Fruit fly (Drosophila melanogaster) whole organism, prepupa: Measurements from ENCODE around the gene CG46311.
A peak's percentile ranks its signal among the peaks of the same experiment; 100 is the strongest.

Source experiments
- Blimp-1 ChIP-seq: fragments of 200-800 bp; sonication (Bioruptor generic); optimal IDR thresholded peaks from 3 replicates; lab custom pipeline; 2017; ENCODE audit warnings: missing biosample characterization, missing genetic modification characterization, mild to moderate bottlenecking, moderate library complexity, missing genetic modification reagents
- CG10631 ChIP-seq: fragments of 200-800 bp; sonication (Bioruptor generic); optimal IDR thresholded peaks from 2 replicates; lab custom pipeline; 2016; ENCODE audit warnings: missing biosample characterization, missing genetic modification characterization
- CG10669 ChIP-seq: fragments of 200-800 bp; sonication (Bioruptor generic); optimal IDR thresholded peaks from 3 replicates; lab custom pipeline; 2018; ENCODE audit warnings: missing biosample characterization, mild to moderate bottlenecking, missing genetic modification characterization, moderate library complexity
- CG11762 ChIP-seq: fragments of 200-800 bp; sonication (Bioruptor generic); optimal IDR thresholded peaks from 3 replicates; lab custom pipeline; 2016; ENCODE audit warnings: missing biosample characterization, missing genetic modification characterization; ENCODE audit not compliant: insufficient read depth
- CG15336 ChIP-seq: fragments of 200-800 bp; sonication (Bioruptor generic); IDR thresholded peaks from 2 replicates; pipeline ENCODE4 v1.3.6; 2022; ENCODE audit warnings: missing biosample characterization, missing genetic modification characterization
- CG1621 ChIP-seq: fragments of 200-800 bp; sonication (Bioruptor generic); optimal IDR thresholded peaks from 3 replicates; lab custom pipeline; 2018; ENCODE audit warnings: missing biosample characterization, mild to moderate bottlenecking, missing genetic modification characterization
- CG3032 ChIP-seq: fragments of 200-800 bp; optimal IDR thresholded peaks from 2 replicates; lab custom pipeline; 2019; ENCODE audit warnings: missing biosample characterization, mild to moderate bottlenecking, missing genetic modification characterization, moderate library complexity
- CG31627 ChIP-seq: fragments of 200-800 bp; sonication (Bioruptor generic); optimal IDR thresholded peaks from 3 replicates; lab custom pipeline; 2016; ENCODE audit warnings: missing biosample characterization, missing genetic modification characterization
- CG32006 ChIP-seq: fragments of 200-800 bp; sonication (Bioruptor generic); optimal IDR thresholded peaks from 3 replicates; lab custom pipeline; 2017; ENCODE audit warnings: missing biosample characterization, mild to moderate bottlenecking, missing genetic modification characterization
- CG34406 ChIP-seq: fragments of 200-800 bp; sonication (Bioruptor generic); optimal IDR thresholded peaks from 3 replicates; lab custom pipeline; 2016; ENCODE audit warnings: missing biosample characterization, missing genetic modification characterization
- CG3919 ChIP-seq: fragments of 200-800 bp; sonication (Bioruptor generic); optimal IDR thresholded peaks from 3 replicates; lab custom pipeline; 2016; ENCODE audit warnings: missing biosample characterization, missing genetic modification characterization
- CG4318 ChIP-seq: fragments of 200-800 bp; sonication (Bioruptor generic); optimal IDR thresholded peaks from 3 replicates; lab custom pipeline; 2017; ENCODE audit warnings: missing biosample characterization, mild to moderate bottlenecking, missing genetic modification characterization
- CG6163 ChIP-seq: fragments of 200-800 bp; sonication (Bioruptor generic); IDR thresholded peaks from 3 replicates; pipeline ENCODE4 v1.3.6; 2022; ENCODE audit warnings: missing biosample characterization, missing genetic modification characterization
- CG6276 ChIP-seq: fragments of 200-800 bp; sonication (Bioruptor generic); optimal IDR thresholded peaks from 2 replicates; lab custom pipeline; 2017; ENCODE audit warnings: missing biosample characterization, mild to moderate bottlenecking, missing genetic modification characterization
- CG6792 ChIP-seq: fragments of 200-800 bp; sonication (Bioruptor generic); optimal IDR thresholded peaks from 3 replicates; lab custom pipeline; 2016; ENCODE audit warnings: missing biosample characterization, missing genetic modification characterization
- CG6808 ChIP-seq: fragments of 200-800 bp; sonication (Bioruptor generic); optimal IDR thresholded peaks from 3 replicates; lab custom pipeline; 2017; ENCODE audit warnings: missing biosample characterization, missing genetic modification characterization, mild to moderate bottlenecking, moderate library complexity, missing genetic modification reagents
- CG6854 ChIP-seq: fragments of 200-800 bp; sonication (Bioruptor generic); optimal IDR thresholded peaks from 2 replicates; lab custom pipeline; 2017; ENCODE audit warnings: missing biosample characterization, mild to moderate bottlenecking, missing genetic modification characterization
- CG8119 ChIP-seq: fragments of 200-800 bp; sonication (Bioruptor generic); IDR thresholded peaks from 3 replicates; pipeline ENCODE4 v1.3.6; 2022; ENCODE audit warnings: missing biosample characterization, missing genetic modification characterization
- CG8319 ChIP-seq: fragments of 200-800 bp; sonication (Bioruptor generic); optimal IDR thresholded peaks from 3 replicates; lab custom pipeline; 2016; ENCODE audit warnings: missing biosample characterization, missing genetic modification characterization
- CG8632 ChIP-seq: fragments of 200-800 bp; sonication (Bioruptor generic); optimal IDR thresholded peaks from 3 replicates; lab custom pipeline; 2016; ENCODE audit warnings: missing biosample characterization, missing genetic modification characterization
- CG9139 ChIP-seq: fragments of 200-800 bp; sonication (Bioruptor generic); optimal IDR thresholded peaks from 3 replicates; lab custom pipeline; 2017; ENCODE audit warnings: missing biosample characterization, mild to moderate bottlenecking, missing genetic modification characterization
- Eip75B ChIP-seq: fragments of 200-800 bp; sonication (Bioruptor generic); optimal IDR thresholded peaks from 3 replicates; lab custom pipeline; 2016; ENCODE audit warnings: missing biosample characterization, missing genetic modification characterization
- Eip78C ChIP-seq: fragments of 200-800 bp; sonication (Bioruptor generic); peaks from one replicate; lab custom pipeline; 2016; ENCODE audit warnings: missing biosample characterization, missing genetic modification characterization
- Ets21C ChIP-seq: fragments of 200-800 bp; sonication (Bioruptor generic); optimal IDR thresholded peaks from 3 replicates; lab custom pipeline; 2016; ENCODE audit warnings: missing biosample characterization, missing genetic modification characterization
- Gug ChIP-seq: fragments of 200-800 bp; sonication (Bioruptor generic); IDR thresholded peaks from 2 replicates; pipeline ENCODE4 v1.3.6; 2022; ENCODE audit warnings: missing biosample characterization, missing genetic modification characterization
- Hr38 ChIP-seq: sonication (Bioruptor generic); optimal IDR thresholded peaks from 2 replicates; lab custom pipeline; 2016; ENCODE audit warnings: missing biosample characterization, missing genetic modification characterization
- Hr39 ChIP-seq: fragments of 200-800 bp; sonication (Bioruptor generic); optimal IDR thresholded peaks from 2 replicates; lab custom pipeline; 2016; ENCODE audit warnings: missing biosample characterization, missing genetic modification characterization
- Hr4 ChIP-seq: fragments of 200-800 bp; sonication (Bioruptor generic); optimal IDR thresholded peaks from 3 replicates; lab custom pipeline; 2016; ENCODE audit warnings: missing biosample characterization, missing genetic modification characterization
- Lpt ChIP-seq: fragments of 200-800 bp; sonication (Bioruptor generic); optimal IDR thresholded peaks from 3 replicates; lab custom pipeline; 2016; ENCODE audit warnings: missing biosample characterization, missing genetic modification characterization
- Met ChIP-seq: fragments of 200-800 bp; sonication (Bioruptor generic); optimal IDR thresholded peaks from 3 replicates; lab custom pipeline; 2016; ENCODE audit warnings: missing biosample characterization, missing genetic modification characterization
- OdsH ChIP-seq: fragments of 200-800 bp; sonication (Bioruptor generic); optimal IDR thresholded peaks from 3 replicates; lab custom pipeline; 2016; ENCODE audit warnings: missing biosample characterization, missing genetic modification characterization
- Smox ChIP-seq: fragments of 200-800 bp; sonication (Bioruptor generic); optimal IDR thresholded peaks from 3 replicates; lab custom pipeline; 2016; ENCODE audit warnings: missing biosample characterization, missing genetic modification characterization
- Sox102F ChIP-seq: fragments of 200-800 bp; sonication (Bioruptor generic); optimal IDR thresholded peaks from 2 replicates; lab custom pipeline; 2016; ENCODE audit warnings: missing biosample characterization, mild to moderate bottlenecking, missing genetic modification characterization
- Sox14 ChIP-seq: fragments of 200-800 bp; sonication (Bioruptor generic); optimal IDR thresholded peaks from 3 replicates; lab custom pipeline; 2016; ENCODE audit warnings: missing biosample characterization, missing genetic modification characterization
- Sox15 ChIP-seq: fragments of 200-800 bp; sonication (Bioruptor generic); optimal IDR thresholded peaks from 3 replicates; lab custom pipeline; 2016; ENCODE audit warnings: missing biosample characterization, missing genetic modification characterization
- achi ChIP-seq: fragments of 200-800 bp; sonication (Bioruptor generic); optimal IDR thresholded peaks from 3 replicates; lab custom pipeline; 2016; ENCODE audit warnings: missing biosample characterization, missing genetic modification characterization
- cyc ChIP-seq: fragments of 200-800 bp; sonication (Bioruptor generic); optimal IDR thresholded peaks from 3 replicates; lab custom pipeline; 2016; ENCODE audit warnings: missing biosample characterization, missing genetic modification characterization
- dac ChIP-seq: fragments of 200-800 bp; sonication (Bioruptor generic); optimal IDR thresholded peaks from 2 replicates; lab custom pipeline; 2017; ENCODE audit warnings: missing biosample characterization, mild to moderate bottlenecking, missing genetic modification characterization
- eg ChIP-seq: fragments of 200-800 bp; sonication (Bioruptor generic); IDR thresholded peaks from 3 replicates; pipeline ENCODE4 v1.3.6; 2022; ENCODE audit warnings: missing biosample characterization, missing genetic modification characterization
- esn ChIP-seq: fragments of 200-800 bp; sonication (Bioruptor generic); optimal IDR thresholded peaks from 2 replicates; lab custom pipeline; 2016; ENCODE audit warnings: missing biosample characterization, mild to moderate bottlenecking, missing genetic modification characterization, moderate library complexity
- fd59A ChIP-seq: fragments of 200-800 bp; sonication (Bioruptor generic); optimal IDR thresholded peaks from 2 replicates; lab custom pipeline; 2017; ENCODE audit warnings: missing biosample characterization, mild to moderate bottlenecking, missing genetic modification characterization, missing genetic modification reagents
- lz ChIP-seq: fragments of 200-800 bp; sonication (Bioruptor generic); optimal IDR thresholded peaks from 3 replicates; lab custom pipeline; 2016; ENCODE audit warnings: missing biosample characterization, missing genetic modification characterization
- net ChIP-seq: fragments of 200-800 bp; sonication (Bioruptor generic); optimal IDR thresholded peaks from 3 replicates; lab custom pipeline; 2016; ENCODE audit warnings: missing biosample characterization, missing genetic modification characterization
- pdm3 ChIP-seq: fragments of 200-800 bp; sonication (Bioruptor generic); optimal IDR thresholded peaks from 3 replicates; lab custom pipeline; 2016; ENCODE audit warnings: missing biosample characterization, missing genetic modification characterization
- spab ChIP-seq: fragments of 200-800 bp; sonication (Bioruptor generic); optimal IDR thresholded peaks from 2 replicates; lab custom pipeline; 2017; ENCODE audit warnings: missing biosample characterization, mild to moderate bottlenecking, missing genetic modification characterization, missing genetic modification reagents
- ss ChIP-seq, 2 experiments: fragments of 200-800 bp; sonication (Bioruptor generic); optimal IDR thresholded peaks; 2 replicates in 1 of 2; 3 replicates in 1 of 2; lab custom pipeline; 2017 to 2018; ENCODE audit warnings: mild to moderate bottlenecking in 2 of 2, missing biosample characterization in 2 of 2, missing genetic modification characterization in 2 of 2, moderate library complexity in 1 of 2
- svp ChIP-seq: fragments of 200-800 bp; sonication (Bioruptor generic); peaks from one replicate; lab custom pipeline; 2016; ENCODE audit warnings: missing biosample characterization, missing genetic modification characterization
- topi ChIP-seq: fragments of 200-800 bp; sonication (Bioruptor generic); optimal IDR thresholded peaks from 3 replicates; lab custom pipeline; 2016; ENCODE audit warnings: missing biosample characterization, missing genetic modification characterization
- vri ChIP-seq: fragments of 200-800 bp; sonication (Bioruptor generic); optimal IDR thresholded peaks from 3 replicates; lab custom pipeline; 2016; ENCODE audit warnings: missing biosample characterization, mild to moderate bottlenecking, missing genetic modification characterization

The CG46311 gene

DNA sequence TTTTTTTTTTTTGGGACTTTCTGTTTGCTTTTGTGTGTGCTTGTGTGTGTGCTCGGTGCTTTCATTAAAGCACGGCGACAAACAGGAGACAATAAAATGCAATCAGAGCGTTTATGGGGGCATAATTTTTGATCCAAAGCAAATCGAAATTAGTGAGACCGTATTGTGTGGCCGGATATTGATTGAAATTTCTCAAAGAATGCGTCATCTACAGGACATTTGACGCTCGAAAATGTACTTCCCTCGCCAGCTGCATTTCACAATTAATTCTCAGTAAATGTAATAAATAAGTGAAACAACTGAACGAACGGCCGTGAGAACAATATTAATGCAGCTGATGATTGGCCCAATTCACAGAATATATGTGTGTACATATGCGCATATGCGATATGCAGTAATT is 65.8 kb downstream of the CG46311 start:
- peak; percentile 63 for TF ChIP-seq Eip78C (GFP tag; lab: Kevin White, UChicago)
- TF ChIP-seq CG8319 (GFP tag; lab: Kevin White, UChicago), result no peak
- TF ChIP-seq Gug (GFP tag; lab: Robert Waterston, UW), result no peak
- no peak for TF ChIP-seq CG34406
- no peak for TF ChIP-seq Hr39
- no peak for TF ChIP-seq fd59A (GFP tag; lab: Kevin White, UChicago)
- no peak for TF ChIP-seq CG4318

DNA sequence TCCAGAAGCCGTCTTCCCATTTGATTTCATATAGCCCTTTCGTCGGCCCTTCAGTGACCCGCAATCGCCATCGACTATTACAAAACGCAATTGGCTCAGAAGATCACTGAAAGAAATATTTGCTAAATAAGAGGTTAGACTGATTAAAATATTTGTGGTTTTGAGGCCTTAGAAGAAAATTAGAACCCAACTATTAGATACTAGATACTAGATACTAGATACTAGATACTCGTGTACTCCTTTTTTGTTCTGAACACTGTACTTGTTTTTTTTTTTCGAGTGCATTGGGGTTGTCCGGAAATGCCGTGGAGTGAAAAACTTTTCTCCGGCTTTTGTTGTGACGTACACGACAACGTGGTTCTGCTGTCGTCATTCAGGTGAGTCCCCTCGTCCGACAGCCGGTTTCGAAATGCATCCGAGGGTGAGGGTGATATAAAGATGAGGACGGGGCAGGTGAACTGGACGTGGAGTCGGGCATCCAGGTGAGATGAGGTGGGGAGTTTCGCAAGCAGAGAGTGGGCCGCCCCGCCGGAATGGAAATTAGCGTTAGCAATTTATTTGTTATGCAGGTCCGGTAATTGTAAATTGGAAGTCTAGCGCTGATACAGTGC is 66.8 kb downstream of the CG46311 start:
- peak; percentile 51 for TF ChIP-seq Met (GFP tag; lab: Kevin White, UChicago)
- peak; percentile 34 for TF ChIP-seq CG8632 (GFP tag; lab: Kevin White, UChicago)
- peak; percentile 8 for TF ChIP-seq Sox15 (GFP tag; lab: Kevin White, UChicago)
- peak; percentile 17 for TF ChIP-seq CG8319 (GFP tag; lab: Kevin White, UChicago)
- peak; percentile 43 for TF ChIP-seq CG32006 (GFP tag; lab: Kevin White, UChicago)
- 0 out of 3 replicates have a peak, but pooled peaks have one; percentile 31 for TF ChIP-seq CG8119 (GFP tag; lab: Robert Waterston, UW)
- peak; percentile 46 for TF ChIP-seq CG3919 (GFP tag; lab: Kevin White, UChicago)
- peak; percentile 54 for TF ChIP-seq pdm3 (GFP tag; lab: Kevin White, UChicago)
- peak; percentile 3 for TF ChIP-seq vri (GFP tag; lab: Kevin White, UChicago)
- TF ChIP-seq CG4318, result no peak
- peak; percentile 58 for TF ChIP-seq cyc (GFP tag; lab: Kevin White, UChicago)
- TF ChIP-seq Sox102F, result peak; percentile 40
- TF ChIP-seq svp (GFP tag; lab: Kevin White, UChicago), result peak; percentile 85
- no peak for TF ChIP-seq Hr38 (GFP tag; lab: Kevin White, UChicago)
- TF ChIP-seq CG6792 (GFP tag; lab: Kevin White, UChicago), result peak; percentile 52
- no peak for TF ChIP-seq CG3032 (tag; lab: Kevin White, UChicago)
- TF ChIP-seq Lpt (GFP tag; lab: Kevin White, UChicago), result no peak
- no peak for TF ChIP-seq CG10669 (GFP tag; lab: Kevin White, UChicago)
- TF ChIP-seq net, result peak; percentile 10
- peak; percentile 62 for TF ChIP-seq lz (GFP tag; lab: Kevin White, UChicago)
- no peak for TF ChIP-seq CG6854
- peak; percentile 52 for TF ChIP-seq eg (GFP tag; lab: Robert Waterston, UW)
- peak; percentile 36 for TF ChIP-seq Ets21C
- peak; percentile 21 for TF ChIP-seq CG10631
- TF ChIP-seq CG6808 (GFP tag; lab: Kevin White, UChicago), result no peak
- peak; percentile 65 for TF ChIP-seq topi
- peak; percentile 23 for TF ChIP-seq Smox (GFP tag; lab: Kevin White, UChicago)
- TF ChIP-seq ss (GFP tag; optimal IDR thresholded peaks at IDR 0.05; lab: Kevin White, UChicago), result no peak
- peak; percentile 36 for TF ChIP-seq Eip75B (GFP tag; lab: Kevin White, UChicago)
- TF ChIP-seq CG9139, result no peak
- peak; percentile 78 for TF ChIP-seq Eip78C (GFP tag; lab: Kevin White, UChicago)
- no peak for TF ChIP-seq CG1621 (tag; lab: Kevin White, UChicago)
- peak; percentile 30 for TF ChIP-seq Sox14 (GFP tag; lab: Kevin White, UChicago)
- peak; percentile 47 for TF ChIP-seq achi (GFP tag; lab: Kevin White, UChicago)
- TF ChIP-seq Blimp-1, result no peak
- TF ChIP-seq CG31627 (GFP tag; lab: Kevin White, UChicago), result peak; percentile 62
- peak; percentile 49; the same call in 1 of the 2 replicates for TF ChIP-seq CG15336 (GFP tag; lab: Robert Waterston, UW)
- TF ChIP-seq CG6163 (GFP tag; lab: Robert Waterston, UW), result 0 out of 3 replicates have a peak, but pooled peaks have one; percentile 31
- peak; percentile 41 for TF ChIP-seq CG34406
- TF ChIP-seq Hr39, result peak; percentile 65
- peak; percentile 2 for TF ChIP-seq CG11762 (GFP tag; lab: Kevin White, UChicago)
- TF ChIP-seq spab (GFP tag; lab: Kevin White, UChicago), result no peak
- TF ChIP-seq dac (GFP tag; lab: Kevin White, UChicago), result no peak
- peak; percentile 48 for TF ChIP-seq OdsH (GFP tag; lab: Kevin White, UChicago)
- TF ChIP-seq CG6276 (GFP tag; lab: Kevin White, UChicago), result no peak
- peak; percentile 66 for TF ChIP-seq esn (GFP tag; lab: Kevin White, UChicago)
- peak; percentile 28 for TF ChIP-seq Hr4 (GFP tag; lab: Kevin White, UChicago)
